Worm (Caenorhabditis elegans): ENCODE results near the gene mdt-27.

mdt-27 gene

DNA sequence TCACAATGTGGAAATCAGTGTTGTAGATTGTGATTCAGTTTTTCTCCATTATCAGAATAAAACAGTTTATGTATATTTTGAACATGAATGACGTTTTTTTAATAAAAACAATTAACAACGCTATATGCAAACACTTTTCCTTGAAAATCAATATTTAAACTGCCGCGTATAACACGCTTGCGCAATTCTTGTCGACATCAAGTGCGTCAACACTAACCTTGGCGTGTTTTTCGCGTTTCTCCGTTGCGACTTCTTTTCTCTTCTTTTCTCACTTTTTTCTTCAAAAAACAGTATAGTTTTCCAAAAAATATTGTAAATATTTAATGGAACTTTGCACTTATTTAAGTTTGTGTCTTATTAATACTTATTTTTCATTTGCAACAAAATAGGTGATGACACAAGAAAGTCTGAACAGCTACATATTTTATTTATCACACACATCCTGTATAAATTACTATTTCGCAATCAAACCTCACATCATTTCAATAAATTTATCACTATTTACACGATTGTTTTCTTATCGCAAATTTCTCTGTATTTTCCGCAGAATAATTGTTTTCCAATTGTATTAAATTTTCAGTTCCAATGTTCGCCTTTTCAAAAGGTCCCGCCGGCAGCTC is 38.1 kb downstream of the mdt-27 start, which contains the start of gene spas-1 (continued):
- no peak for TF ChIP-seq lim-7 (GFP tag; IDR thresholded peaks at IDR 0.05)
- TF ChIP-seq F37D6.2 (tag; optimal IDR thresholded peaks at IDR 0.05), result peak; percentile 50
- TF ChIP-seq pqm-1 (tag; optimal IDR thresholded peaks at IDR 0.05), result peak; percentile 34
- TF ChIP-seq unc-62 (GFP tag; optimal IDR thresholded peaks at IDR 0.05 in 1 of 2), result peak in 1 of 2 experiments; percentile 96
- no peak for TF ChIP-seq unc-62 (tag; optimal IDR thresholded peaks at IDR 0.05)
- no peak for TF ChIP-seq aly-2 (tag; optimal IDR thresholded peaks at IDR 0.05)
- TF ChIP-seq ceh-44 (GFP tag; IDR thresholded peaks at IDR 0.05), result no peak
- TF ChIP-seq lin-15B (tag; optimal IDR thresholded peaks at IDR 0.05), result no peak
- no peak for TF ChIP-seq lin-1 (GFP tag; IDR thresholded peaks at IDR 0.05)
- peak; percentile 65 for TF ChIP-seq hmg-1.1 (GFP tag; IDR thresholded peaks at IDR 0.05)
- TF ChIP-seq nhr-10 (tag; optimal IDR thresholded peaks at IDR 0.05), result no peak
- TF ChIP-seq nhr-111 (GFP tag; optimal IDR thresholded peaks at IDR 0.05), result no peak
- no peak for TF ChIP-seq daf-8 (GFP tag; IDR thresholded peaks at IDR 0.05)
- peak; percentile 42 for TF ChIP-seq F49E8.2 (tag; optimal IDR thresholded peaks at IDR 0.05; ENCODE audit: borderline replicate concordance)
- TF ChIP-seq zip-11 (GFP tag; IDR thresholded peaks at IDR 0.05), result no peak
- peak; percentile 80 for TF ChIP-seq hlh-11 (tag; optimal IDR thresholded peaks at IDR 0.05)
- no peak for TF ChIP-seq ama-1 (optimal IDR thresholded peaks at IDR 0.05)
- TF ChIP-seq set-16 (GFP tag; IDR thresholded peaks at IDR 0.05), result no peak
- no peak for TF ChIP-seq unc-39 (tag; optimal IDR thresholded peaks at IDR 0.05)
- TF ChIP-seq ceh-28 (tag; optimal IDR thresholded peaks at IDR 0.05), result no peak
- TF ChIP-seq daf-12 (tag; optimal IDR thresholded peaks at IDR 0.05), result no peak
- TF ChIP-seq F26F4.8 (GFP tag; conservative IDR thresholded peaks at IDR 0.05), result no peak
- no peak for TF ChIP-seq Y5F2A.4 (GFP tag; optimal IDR thresholded peaks at IDR 0.05)
- TF ChIP-seq madf-5 (GFP tag; IDR thresholded peaks at IDR 0.05), result no peak
- TF ChIP-seq ZK337.2 (GFP tag; IDR thresholded peaks at IDR 0.05), result no peak
- TF ChIP-seq duxl-1 (tag; optimal IDR thresholded peaks at IDR 0.05; ENCODE audit: poor library complexity), result peak; percentile 68
- TF ChIP-seq arid-1 (GFP tag; conservative IDR thresholded peaks at IDR 0.05), result no peak
- no peak for TF ChIP-seq ztf-11 (tag; optimal IDR thresholded peaks at IDR 0.05)
- peak; percentile 74 for TF ChIP-seq nhr-11 (tag; optimal IDR thresholded peaks at IDR 0.05)
- no peak for TF ChIP-seq attf-4 (tag; optimal IDR thresholded peaks at IDR 0.05)
- TF ChIP-seq spr-1 (tag; optimal IDR thresholded peaks at IDR 0.05), result peak; percentile 51
- no peak for TF ChIP-seq tra-1 (GFP tag; IDR thresholded peaks at IDR 0.05)
- peak; percentile 74 for TF ChIP-seq nhr-28 (tag; optimal IDR thresholded peaks at IDR 0.05)
- peak; percentile 57 for TF ChIP-seq dmd-6 (GFP tag; IDR thresholded peaks at IDR 0.05)
- TF ChIP-seq mes-2 (tag; optimal IDR thresholded peaks at IDR 0.05; ENCODE audit: poor library complexity, severe bottlenecking), result peak; percentile 89
- TF ChIP-seq T26A8.4 (GFP tag; IDR thresholded peaks at IDR 0.05), result peak; percentile 88
- no peak for TF ChIP-seq snpc-4 (tag; optimal IDR thresholded peaks at IDR 0.05)
- TF ChIP-seq lsy-2 (tag; optimal IDR thresholded peaks at IDR 0.05), result peak; percentile 69 to 93
- TF ChIP-seq mxl-2 (GFP tag; conservative IDR thresholded peaks at IDR 0.05), result no peak
- no peak for TF ChIP-seq ceh-32 (tag; optimal IDR thresholded peaks at IDR 0.05; ENCODE audit: poor library complexity)
- TF ChIP-seq dmd-9 (GFP tag; IDR thresholded peaks at IDR 0.05), result no peak
- TF ChIP-seq R02D3.7 (tag; optimal IDR thresholded peaks at IDR 0.05), result no peak
- TF ChIP-seq nhr-76 (tag; optimal IDR thresholded peaks at IDR 0.05), result peak; percentile 11
- TF ChIP-seq zfp-3 (GFP tag; conservative IDR thresholded peaks at IDR 0.05), result 0 out of 2 replicates have a peak, but pooled peaks have one; percentile 19
- TF ChIP-seq egl-27 (tag; optimal IDR thresholded peaks at IDR 0.05), result no peak
- TF ChIP-seq lin-29 (GFP tag; IDR thresholded peaks at IDR 0.05), result no peak
- TF ChIP-seq nhr-6 (tag; optimal IDR thresholded peaks at IDR 0.05), result peak; percentile 83
- no peak for TF ChIP-seq ZK546.5 (tag; optimal IDR thresholded peaks at IDR 0.05)
- peak; percentile 94 for TF ChIP-seq dve-1 (tag; optimal IDR thresholded peaks at IDR 0.05; ENCODE audit: insufficient read depth)
- no peak for TF ChIP-seq mdt-29 (GFP tag; IDR thresholded peaks at IDR 0.05)
- TF ChIP-seq mxl-3 (GFP tag; optimal IDR thresholded peaks at IDR 0.05), result peak; percentile 50
- no peak for TF ChIP-seq sdz-12 (GFP tag; optimal IDR thresholded peaks at IDR 0.05)

All from whole organism, L4 larva.